Fruit fly (Drosophila melanogaster) whole organism, larva: ENCODE measurements around the gene CG31200.

Source experiments
- noc ChIP-seq: fragments of 200-800 bp; sonication (Bioruptor generic); optimal IDR thresholded peaks from 3 replicates; lab custom pipeline; 2019; ENCODE audit warnings: missing biosample characterization, mild to moderate bottlenecking, missing genetic modification characterization, moderate library complexity

CG31200 gene

dm6 chr3R:20745238-20745637 lies at the start of gene CG31200:
TSS of gene CG31200 (minus strand) at chr3R:20745338.
- no peak for TF ChIP-seq noc (tag; lab: Kevin White, UChicago)

dm6 chr3R:20791212-20791789 lies 46.2 kb upstream of the CG31200 start:
- TF ChIP-seq noc (tag; lab: Kevin White, UChicago): no peak

- no peak for TF ChIP-seq noc (tag; lab: Kevin White, UChicago)
These were observed 45.3 kb upstream of the CG31200 start for dm6 chr3R:20790437-20790836.

dm6 chr3R:20788559-20788958 lies 43.4 kb upstream of the CG31200 start:
- no peak for TF ChIP-seq noc (tag; lab: Kevin White, UChicago)

- TF ChIP-seq noc (tag; lab: Kevin White, UChicago): no peak
These were observed 39.6 kb upstream of the CG31200 start for dm6 chr3R:20784436-20785368.

dm6 chr3R:20783714-20784435 lies 38.7 kb upstream of the CG31200 start:
- no peak for TF ChIP-seq noc (tag; lab: Kevin White, UChicago)

dm6 chr3R:20782655-20783105 lies 37.5 kb upstream of the CG31200 start:
- TF ChIP-seq noc (tag; lab: Kevin White, UChicago): no peak

dm6 chr3R:20782104-20782654 lies 37.0 kb upstream of the CG31200 start:
- peak; percentile 35 for TF ChIP-seq noc (tag; lab: Kevin White, UChicago)

- no peak for TF ChIP-seq noc (tag; lab: Kevin White, UChicago)
These were observed 34.8 kb upstream of the CG31200 start for dm6 chr3R:20779969-20780368.

dm6 chr3R:20779545-20779944 lies 34.4 kb upstream of the CG31200 start:
- no peak for TF ChIP-seq noc (tag; lab: Kevin White, UChicago)

dm6 chr3R:20778285-20778926 lies 33.3 kb upstream of the CG31200 start:
- no peak for TF ChIP-seq noc (tag; lab: Kevin White, UChicago)

- TF ChIP-seq noc (tag; lab: Kevin White, UChicago): no peak
These were observed 29.0 kb upstream of the CG31200 start for dm6 chr3R:20774125-20774524.

- TF ChIP-seq noc (tag; lab: Kevin White, UChicago): no peak
These were observed 28.0 kb upstream of the CG31200 start for dm6 chr3R:20773174-20773573.

dm6 chr3R:20772543-20772942 lies 27.4 kb upstream of the CG31200 start, which contains the start of gene Takl1:
TSS of gene Takl1 (minus strand) at chr3R:20772601.
- TF ChIP-seq noc (tag; lab: Kevin White, UChicago): no peak

dm6 chr3R:20766156-20766486 lies 21.0 kb upstream of the CG31200 start:
- no peak for TF ChIP-seq noc (tag; lab: Kevin White, UChicago)
